Worm (Caenorhabditis elegans) whole organism, early embryonic: Measurements from ENCODE around the gene W03C9.8.

Experiments used
- B0310.2 ChIP-seq: sonication (generic microtip); optimal IDR thresholded peaks from 2 replicates; lab custom pipeline; 2016; ENCODE audit warnings: mild to moderate bottlenecking, missing genetic modification characterization, missing compliant biosample characterization
- aly-1 ChIP-seq: sonication (generic microtip); optimal IDR thresholded peaks from 2 replicates; lab custom pipeline; 2016; ENCODE audit warnings: missing genetic modification characterization, missing compliant biosample characterization
- ama-1 ChIP-seq: fragments of 150-350 bp; optimal IDR thresholded peaks from 2 replicates; lab custom pipeline; 2014
- flt-1 ChIP-seq: fragments of 200-800 bp; sonication (Bioruptor generic); IDR thresholded peaks from 2 replicates; pipeline ENCODE4 v1.3.6; 2022; ENCODE audit warnings: missing genetic modification characterization, missing compliant biosample characterization
- hmbx-1 ChIP-seq: sonication (generic microtip); optimal IDR thresholded peaks from 2 replicates; lab custom pipeline; 2016; ENCODE audit warnings: mild to moderate bottlenecking, missing genetic modification characterization, missing compliant biosample characterization
- hmg-4 ChIP-seq: fragments of 200-800 bp; sonication (Bioruptor generic); optimal IDR thresholded peaks from 2 replicates; lab custom pipeline; 2018; ENCODE audit warnings: mild to moderate bottlenecking, missing genetic modification characterization, missing compliant biosample characterization
- pes-1 ChIP-seq: fragments of 200-800 bp; sonication (Bioruptor generic); IDR thresholded peaks from 2 replicates; pipeline ENCODE4 v1.3.6; 2022; ENCODE audit warnings: missing genetic modification reagents, missing genetic modification characterization, missing compliant biosample characterization
- tbx-11 ChIP-seq: fragments of 200-800 bp; sonication (Bioruptor generic); IDR thresholded peaks from 2 replicates; pipeline ENCODE4 v1.3.6; 2022; ENCODE audit warnings: missing genetic modification characterization, missing compliant biosample characterization

ce11 chrII:11994940-11995339, 46.4 kb downstream of the W03C9.8 start:
- no peak for TF ChIP-seq flt-1 (GFP tag; lab: Robert Waterston, UW)
- no peak for TF ChIP-seq B0310.2
- no peak for TF ChIP-seq ama-1
- TF ChIP-seq pes-1 (GFP tag; lab: Robert Waterston, UW) = no peak
- no peak for TF ChIP-seq tbx-11 (GFP tag; lab: Robert Waterston, UW)
- TF ChIP-seq hmg-4 (GFP tag; lab: Kevin White, UChicago) = no peak
- no peak for TF ChIP-seq hmbx-1 (tag; lab: Kevin White, UChicago)
- no peak for TF ChIP-seq aly-1 (tag; lab: Kevin White, UChicago)
